Worm (Caenorhabditis elegans): ENCODE measurements around the gene glb-30.

DNA sequence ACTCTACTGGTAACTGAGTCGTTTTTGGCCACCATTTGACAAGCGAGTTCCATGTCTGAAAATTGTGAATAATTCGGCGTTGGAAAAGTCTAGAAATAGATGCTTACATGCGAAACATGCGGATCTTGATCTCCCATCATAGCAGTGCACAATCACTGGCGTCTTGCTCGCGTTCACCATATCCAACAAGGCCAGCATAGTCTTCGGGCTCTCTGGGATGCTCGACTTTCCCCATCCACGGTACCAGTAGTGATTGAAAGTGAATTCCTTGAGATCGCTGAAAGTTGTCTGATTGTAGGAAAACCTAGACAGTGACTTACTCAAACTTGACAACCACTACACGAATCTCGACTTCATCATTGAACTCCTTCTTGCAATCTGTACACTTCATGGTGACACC lies 49.4 kb upstream of the glb-30 start:
- no peak for TF ChIP-seq dao-5 (tag; optimal IDR thresholded peaks at IDR 0.05)
- no peak for TF ChIP-seq him-1 (tag; optimal IDR thresholded peaks at IDR 0.05)

Data from whole organism, L4/young adult.